Fruit fly (Drosophila melanogaster) S2 (cell line): ENCODE measurements around the gene CG43254.

Experiments
- CG8478 ChIP-seq: fragments of >200 bp; optimal IDR thresholded peaks from 2 replicates; lab custom pipeline; 2018
- CTCF ChIP-seq, 2 experiments: fragments of >200 bp; optimal IDR thresholded peaks; 2 replicates each; lab custom pipeline; 2018

- no peak for TF ChIP-seq CTCF (optimal IDR thresholded peaks at IDR 0.05; lab: Kevin White, UChicago)
- no peak for TF ChIP-seq CG8478 (lab: Kevin White, UChicago)
Measured at dm6 chr3R:7787899-7788298, 48.5 kb upstream of the CG43254 start, which contains the start of gene CG18748.
